Fruit fly (Drosophila melanogaster): ENCODE measurements around the gene CG6695.
A peak's percentile ranks its signal among the peaks of the same experiment; 100 is the strongest.

The CG6695 gene

dm6 chr3R:24667538-24668207 lies 12.7 kb downstream of the CG6695 start:
- no peak for TF ChIP-seq esn (GFP tag; optimal IDR thresholded peaks at IDR 0.05)
- peak; percentile 18 for TF ChIP-seq CG32006 (GFP tag; optimal IDR thresholded peaks at IDR 0.05)
- TF ChIP-seq pdm3 (GFP tag; optimal IDR thresholded peaks at IDR 0.05) = no peak

dm6 chr3R:24671662-24672061 lies 16.7 kb downstream of the CG6695 start:
- TF ChIP-seq dsx (GFP tag; optimal IDR thresholded peaks at IDR 0.05; ENCODE audit: poor library complexity, severe bottlenecking) (no peak), Lpt (GFP tag; optimal IDR thresholded peaks at IDR 0.05) (no peak), Ets21C (GFP tag; optimal IDR thresholded peaks at IDR 0.05) (no peak), CG8319 (GFP tag; optimal IDR thresholded peaks at IDR 0.05) (no peak), Eip78C (GFP tag) (no peak), CG3032 (tag; optimal IDR thresholded peaks at IDR 0.05) (no peak), CG8119 (GFP tag; IDR thresholded peaks at IDR 0.05) (no peak), CG4318 (GFP tag; optimal IDR thresholded peaks at IDR 0.05) (no peak), CG10631 (GFP tag; optimal IDR thresholded peaks at IDR 0.05) (no peak), CG11294 (GFP tag; IDR thresholded peaks at IDR 0.05) (no peak), salr (GFP tag; optimal IDR thresholded peaks at IDR 0.05) (no peak)

dm6 chr3R:24692863-24693262 lies 37.9 kb downstream of the CG6695 start:
- TF ChIP-seq CG16779 (tag; optimal IDR thresholded peaks at IDR 0.05) = no peak
- TF ChIP-seq Lpt (GFP tag; optimal IDR thresholded peaks at IDR 0.05) = no peak

dm6 chr3R:24699309-24699708 lies 44.3 kb downstream of the CG6695 start:
- TF ChIP-seq salr (GFP tag; optimal IDR thresholded peaks at IDR 0.05) (no peak), CG3919 (GFP tag; optimal IDR thresholded peaks at IDR 0.05) (no peak), Ets96B (tag; optimal IDR thresholded peaks at IDR 0.05) (no peak), Eip75B (GFP tag; optimal IDR thresholded peaks at IDR 0.05) (no peak), ss (GFP tag; optimal IDR thresholded peaks at IDR 0.05) (no peak), Met (GFP tag; optimal IDR thresholded peaks at IDR 0.05) (no peak), CG10669 (GFP tag; optimal IDR thresholded peaks at IDR 0.05) (no peak), CG6163 (GFP tag; IDR thresholded peaks at IDR 0.05) (no peak), CG3032 (tag; optimal IDR thresholded peaks at IDR 0.05) (no peak), esn (GFP tag; optimal IDR thresholded peaks at IDR 0.05) (no peak), CG8632 (GFP tag; optimal IDR thresholded peaks at IDR 0.05) (no peak), Eip93F (GFP tag; optimal IDR thresholded peaks at IDR 0.05) (no peak), CG31627 (GFP tag; optimal IDR thresholded peaks at IDR 0.05) (no peak), CG4318 (GFP tag; optimal IDR thresholded peaks at IDR 0.05) (no peak), net (GFP tag; optimal IDR thresholded peaks at IDR 0.05) (no peak), Smox (GFP tag; optimal IDR thresholded peaks at IDR 0.05) (no peak), CG10631 (GFP tag; optimal IDR thresholded peaks at IDR 0.05) (no peak), CG6276 (GFP tag; optimal IDR thresholded peaks at IDR 0.05) (no peak)
